Fruit fly (Drosophila melanogaster): Measurements from ENCODE around the gene CG13071.

DNA sequence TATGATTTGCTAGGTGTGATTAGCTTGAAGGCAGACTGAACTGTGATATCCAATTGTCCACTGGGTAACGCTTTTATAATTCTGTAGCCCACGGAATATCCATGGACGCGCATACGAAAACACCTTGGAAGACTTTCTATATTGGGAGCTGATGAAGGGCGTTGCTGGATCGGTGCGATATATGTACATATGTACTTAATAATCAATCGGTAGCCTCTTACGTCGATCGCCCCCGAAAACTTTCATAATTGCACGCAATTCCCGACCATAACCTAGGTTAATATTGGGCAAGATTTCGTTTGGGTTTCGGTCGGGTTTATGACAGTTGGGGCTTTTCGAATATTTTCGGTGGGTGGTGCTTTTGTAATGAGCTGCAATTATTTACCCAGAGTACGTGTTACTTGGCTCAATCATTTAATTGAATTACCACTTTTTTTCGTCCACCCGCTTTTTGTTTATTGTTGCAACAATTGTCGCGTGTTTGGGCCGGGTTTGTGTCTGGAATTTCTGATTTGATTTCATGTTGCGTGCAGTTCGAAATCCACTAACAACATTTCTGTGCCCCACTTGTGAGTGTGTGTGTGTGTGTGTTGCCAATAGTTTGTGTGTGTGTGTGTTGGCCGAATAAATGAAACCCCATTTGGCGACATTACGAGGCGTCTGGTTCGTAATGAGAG is 19.5 kb downstream of the CG13071 start, which contains the start of gene CG13049:
- TF ChIP-seq CG8159 (tag; optimal IDR thresholded peaks at IDR 0.05) (no peak), CG17806 (tag; optimal IDR thresholded peaks at IDR 0.05) (no peak), fd96Ca (GFP tag; IDR thresholded peaks at IDR 0.05) (no peak), CG12605 (GFP tag; IDR thresholded peaks at IDR 0.05) (no peak), Snoo (tag; optimal IDR thresholded peaks at IDR 0.05) (no peak), gl (tag; optimal IDR thresholded peaks at IDR 0.05) (no peak), Ets98B (GFP tag; IDR thresholded peaks at IDR 0.05) (no peak), CG8301 (tag; optimal IDR thresholded peaks at IDR 0.05) (no peak), CG9948 (tag; optimal IDR thresholded peaks at IDR 0.05) (no peak), CG10348 (GFP tag; IDR thresholded peaks at IDR 0.05) (no peak)
